Worm (Caenorhabditis elegans): ENCODE data around the gene tra-3.

- no peak for TF ChIP-seq nhr-2 (tag; optimal IDR thresholded peaks at IDR 0.05)
- no peak for TF ChIP-seq elt-3 (tag; optimal IDR thresholded peaks at IDR 0.05)
- TF ChIP-seq unc-62 (GFP tag; optimal IDR thresholded peaks at IDR 0.05) = no peak
- TF ChIP-seq mep-1 (tag; optimal IDR thresholded peaks at IDR 0.05) = no peak
- no peak for TF ChIP-seq sptf-1 (tag; optimal IDR thresholded peaks at IDR 0.05)
- no peak for TF ChIP-seq unc-39 (tag; optimal IDR thresholded peaks at IDR 0.05)
- TF ChIP-seq mls-2 (tag; optimal IDR thresholded peaks at IDR 0.05) = no peak
- TF ChIP-seq flh-1 (GFP tag; optimal IDR thresholded peaks at IDR 0.05) = no peak
- no peak for TF ChIP-seq pha-4 (tag; optimal IDR thresholded peaks at IDR 0.05)
- TF ChIP-seq lin-32 (GFP tag; optimal IDR thresholded peaks at IDR 0.05) = no peak
- no peak for TF ChIP-seq tbx-8 (GFP tag; optimal IDR thresholded peaks at IDR 0.05)
- no peak for TF ChIP-seq lsy-2 (tag; optimal IDR thresholded peaks at IDR 0.05)
These were observed at the start of gene tra-3 for ce11 chrIV:14444077-14444476.
